Fruit fly (Drosophila melanogaster): Measurements from ENCODE around the gene CG42564.

The CG42564 gene

dm6 chr3R:6416242-6416641 is 42.0 kb downstream of the CG42564 start (continued):
- TF ChIP-seq org-1 (GFP tag; optimal IDR thresholded peaks at IDR 0.05), result peak; percentile 79
- no peak for TF ChIP-seq vnd (GFP tag; IDR thresholded peaks at IDR 0.05; ENCODE audit: partially characterized antibody)
- peak; percentile 16 for TF ChIP-seq dmrt11E (tag; optimal IDR thresholded peaks at IDR 0.05)
- TF ChIP-seq tll (GFP tag; optimal IDR thresholded peaks at IDR 0.05), result no peak
- no peak for TF ChIP-seq hb (GFP tag; IDR thresholded peaks at IDR 0.05; ENCODE audit: partially characterized antibody)
- peak; percentile 77 for TF ChIP-seq CG6689 (GFP tag; IDR thresholded peaks at IDR 0.05)
- peak; percentile 39 for TF ChIP-seq Hey (tag; optimal IDR thresholded peaks at IDR 0.05)
- TF ChIP-seq Rx (GFP tag; IDR thresholded peaks at IDR 0.05), result peak; percentile 86
- peak; percentile 17 for TF ChIP-seq CG12236 (GFP tag; optimal IDR thresholded peaks at IDR 0.05)
- TF ChIP-seq pb (GFP tag; optimal IDR thresholded peaks at IDR 0.05), result peak; percentile 89
- TF ChIP-seq Xbp1 (GFP tag; optimal IDR thresholded peaks at IDR 0.05), result peak; percentile 75
- TF ChIP-seq YL-1 (GFP tag; optimal IDR thresholded peaks at IDR 0.05), result no peak
- TF ChIP-seq lola (GFP tag; optimal IDR thresholded peaks at IDR 0.05), result peak in 1 of 3 experiments; percentile 5
- peak; percentile 4 for TF ChIP-seq p53 (GFP tag; optimal IDR thresholded peaks at IDR 0.05)
- no peak for TF ChIP-seq sna (GFP tag; IDR thresholded peaks at IDR 0.05; ENCODE audit: partially characterized antibody)
- TF ChIP-seq nom (GFP tag; optimal IDR thresholded peaks at IDR 0.05), result no peak
- peak; percentile 67 for TF ChIP-seq tio (GFP tag; optimal IDR thresholded peaks at IDR 0.05)
- TF ChIP-seq Pdp1 (GFP tag; optimal IDR thresholded peaks at IDR 0.05), result peak; percentile 64 to 72
- TF ChIP-seq CG7745 (tag; optimal IDR thresholded peaks at IDR 0.05), result no peak
- 0 out of 3 replicates have a peak, but pooled peaks have one; percentile 19 for TF ChIP-seq jigr1 (GFP tag; IDR thresholded peaks at IDR 0.05)
- TF ChIP-seq chm (GFP tag; IDR thresholded peaks at IDR 0.05), result peak; percentile 86
- TF ChIP-seq hbn (GFP tag; IDR thresholded peaks at IDR 0.05; ENCODE audit: partially characterized antibody), result no peak
- TF ChIP-seq CG11456 (GFP tag; IDR thresholded peaks at IDR 0.05), result peak; percentile 84
- TF ChIP-seq jumu (GFP tag; optimal IDR thresholded peaks at IDR 0.05), result peak; percentile 73
- TF ChIP-seq CG8388 (GFP tag; optimal IDR thresholded peaks at IDR 0.05), result peak; percentile 47
- TF ChIP-seq klu (GFP tag; IDR thresholded peaks at IDR 0.05), result peak; percentile 65
- TF ChIP-seq al (GFP tag; IDR thresholded peaks at IDR 0.05), result peak; percentile 64
- peak; percentile 33; the same call in 1 of the 2 replicates for TF ChIP-seq cas (GFP tag; IDR thresholded peaks at IDR 0.05)
- peak; percentile 76 for TF ChIP-seq CG14667 (GFP tag; IDR thresholded peaks at IDR 0.05)
- TF ChIP-seq zfh2 (GFP tag; optimal IDR thresholded peaks at IDR 0.05), result peak; percentile 66
- peak; percentile 36 for TF ChIP-seq tx (GFP tag; optimal IDR thresholded peaks at IDR 0.05)
- no peak for TF ChIP-seq Kr (GFP tag; optimal IDR thresholded peaks at IDR 0.05)
- TF ChIP-seq CG6791 (GFP tag; IDR thresholded peaks at IDR 0.05; ENCODE audit: partially characterized antibody), result no peak
- peak; percentile 10 for TF ChIP-seq Sry-δ (GFP tag; optimal IDR thresholded peaks at IDR 0.05)
- TF ChIP-seq CG14441 (GFP tag; IDR thresholded peaks at IDR 0.05), result peak; percentile 79
- no peak for TF ChIP-seq hth (optimal IDR thresholded peaks at IDR 0.05)
- TF ChIP-seq CG16863 (GFP tag; optimal IDR thresholded peaks at IDR 0.05), result peak; percentile 48
- TF ChIP-seq HLH54F (GFP tag; optimal IDR thresholded peaks at IDR 0.05), result peak; percentile 81
- no peak for TF ChIP-seq CG34224 (GFP tag; IDR thresholded peaks at IDR 0.05; ENCODE audit: partially characterized antibody)
- peak; percentile 35 for TF ChIP-seq run (tag; optimal IDR thresholded peaks at IDR 0.05)
- TF ChIP-seq sima (GFP tag; optimal IDR thresholded peaks at IDR 0.05), result peak; percentile 55
- TF ChIP-seq btn (GFP tag; optimal IDR thresholded peaks at IDR 0.05), result peak; percentile 30
- peak; percentile 62 for TF ChIP-seq CG31224 (GFP tag; IDR thresholded peaks at IDR 0.05)
- no peak for TF ChIP-seq CG10431 (GFP tag; optimal IDR thresholded peaks at IDR 0.05)
- TF ChIP-seq pita (GFP tag; optimal IDR thresholded peaks at IDR 0.05), result no peak
- no peak for TF ChIP-seq sqz (GFP tag; optimal IDR thresholded peaks at IDR 0.05)
- peak; percentile 80 for TF ChIP-seq gem (tag; optimal IDR thresholded peaks at IDR 0.05)
- TF ChIP-seq CG10366 (GFP tag; IDR thresholded peaks at IDR 0.05), result peak; percentile 81
- TF ChIP-seq unpg (GFP tag; optimal IDR thresholded peaks at IDR 0.05), result peak; percentile 77
- peak; percentile 48 for TF ChIP-seq CG10267 (tag; optimal IDR thresholded peaks at IDR 0.05)

Measured in whole organism, embryonic.